Fruit fly (Drosophila melanogaster) whole organism, embryonic: ENCODE data around the gene rk.

Experiments used
- Ada2b ChIP-seq: fragments of 200-800 bp; sonication (Bioruptor generic); IDR thresholded peaks from 2 replicates; pipeline ENCODE4 v1.3.6; 2022; ENCODE audit warnings: missing biosample characterization, missing genetic modification characterization
- Antp ChIP-seq: fragments of 200-800 bp; sonication (Bioruptor generic); optimal IDR thresholded peaks from 3 replicates; lab custom pipeline; 2016; ENCODE audit warnings: missing biosample characterization, missing genetic modification characterization
- Blimp-1 ChIP-seq: fragments of 200-800 bp; sonication (Bioruptor generic); optimal IDR thresholded peaks from 3 replicates; lab custom pipeline; 2018; ENCODE audit warnings: missing biosample characterization, missing genetic modification characterization, mild to moderate bottlenecking, moderate library complexity, missing genetic modification reagents
- CG10147 ChIP-seq: fragments of 200-800 bp; sonication (Bioruptor generic); optimal IDR thresholded peaks from 2 replicates; lab custom pipeline; 2019; ENCODE audit warnings: missing biosample characterization, mild to moderate bottlenecking, missing genetic modification characterization, moderate library complexity
- CG10274 ChIP-seq: fragments of 200-800 bp; sonication (Bioruptor generic); optimal IDR thresholded peaks from 3 replicates; lab custom pipeline; 2017; ENCODE audit warnings: missing biosample characterization, mild to moderate bottlenecking, missing genetic modification characterization
- CG10321 ChIP-seq: fragments of 200-800 bp; sonication (Bioruptor generic); IDR thresholded peaks from 2 replicates; pipeline ENCODE4 v1.3.6; 2022; ENCODE audit warnings: missing biosample characterization, missing genetic modification characterization
- CG10654 ChIP-seq: fragments of 200-800 bp; sonication (Bioruptor generic); optimal IDR thresholded peaks from 2 replicates; lab custom pipeline; 2016; ENCODE audit warnings: missing biosample characterization, missing genetic modification characterization
- CG10979 ChIP-seq: fragments of 200-800 bp; sonication (Bioruptor generic); optimal IDR thresholded peaks from 2 replicates; lab custom pipeline; 2018; ENCODE audit warnings: missing biosample characterization, mild to moderate bottlenecking, missing genetic modification characterization, moderate library complexity
- CG11504 ChIP-seq: fragments of 200-800 bp; sonication (Bioruptor generic); optimal IDR thresholded peaks from 3 replicates; lab custom pipeline; 2019; ENCODE audit warnings: missing biosample characterization, mild to moderate bottlenecking, missing genetic modification characterization, moderate library complexity
- CG14860 ChIP-seq: fragments of 200-800 bp; sonication (Bioruptor generic); IDR thresholded peaks from 3 replicates; pipeline ENCODE4 v1.3.6; 2022; ENCODE audit warnings: missing biosample characterization, missing genetic modification characterization; ENCODE audit not compliant: partially characterized antibody
- CG15011 ChIP-seq: fragments of 200-800 bp; sonication (Bioruptor generic); optimal IDR thresholded peaks from 3 replicates; lab custom pipeline; 2018; ENCODE audit warnings: missing biosample characterization, mild to moderate bottlenecking, missing genetic modification characterization
- CG15514 ChIP-seq: fragments of 200-800 bp; sonication (Bioruptor generic); optimal IDR thresholded peaks from 3 replicates; lab custom pipeline; 2017; ENCODE audit warnings: missing biosample characterization, missing genetic modification characterization, mild to moderate bottlenecking, moderate library complexity, missing genetic modification reagents
- CG16779 ChIP-seq: fragments of 200-800 bp; sonication (Bioruptor generic); IDR thresholded peaks from 2 replicates; pipeline ENCODE4 v1.3.6; 2022; ENCODE audit warnings: missing biosample characterization, missing genetic modification characterization
- CG17328 ChIP-seq: fragments of 200-800 bp; sonication (Bioruptor generic); IDR thresholded peaks from 2 replicates; pipeline ENCODE4 v1.3.6; 2022; ENCODE audit warnings: missing biosample characterization, missing genetic modification characterization
- CG17568 ChIP-seq: fragments of 200-800 bp; sonication (Bioruptor generic); optimal IDR thresholded peaks from 2 replicates; lab custom pipeline; 2018; ENCODE audit warnings: missing biosample characterization, mild to moderate bottlenecking, missing genetic modification characterization, moderate library complexity
- CG18011 ChIP-seq: fragments of 200-800 bp; sonication (Bioruptor generic); optimal IDR thresholded peaks from 2 replicates; lab custom pipeline; 2017; ENCODE audit warnings: missing biosample characterization, missing genetic modification characterization, mild to moderate bottlenecking, moderate library complexity, missing genotype
- CG18262 ChIP-seq: fragments of 200-800 bp; optimal IDR thresholded peaks from 3 replicates; lab custom pipeline; 2019; ENCODE audit warnings: missing biosample characterization, mild to moderate bottlenecking, missing genetic modification characterization, moderate library complexity
- CG2712 ChIP-seq: fragments of 200-800 bp; optimal IDR thresholded peaks from 3 replicates; lab custom pipeline; 2019; ENCODE audit warnings: missing biosample characterization, mild to moderate bottlenecking, missing genetic modification characterization, moderate library complexity
- CG2875 ChIP-seq: fragments of 200-800 bp; sonication (Bioruptor generic); optimal IDR thresholded peaks from 2 replicates; lab custom pipeline; 2017; ENCODE audit warnings: missing biosample characterization, mild to moderate bottlenecking, missing genetic modification characterization, missing genetic modification reagents
- CG33213 ChIP-seq: fragments of 200-800 bp; sonication (Bioruptor generic); optimal IDR thresholded peaks from 3 replicates; lab custom pipeline; 2016; ENCODE audit warnings: missing biosample characterization, missing genetic modification characterization
- CG34224 ChIP-seq: fragments of 200-800 bp; sonication (Bioruptor generic); IDR thresholded peaks from 3 replicates; pipeline ENCODE4 v1.3.6; 2022; ENCODE audit warnings: missing biosample characterization, missing genetic modification characterization; ENCODE audit not compliant: partially characterized antibody
- CG4730 ChIP-seq: fragments of 200-800 bp; sonication (Bioruptor generic); IDR thresholded peaks from 2 replicates; pipeline ENCODE4 v1.3.6; 2022; ENCODE audit warnings: missing biosample characterization, missing genetic modification characterization
- CG6254 ChIP-seq: fragments of 200-800 bp; sonication (Bioruptor generic); optimal IDR thresholded peaks from 3 replicates; lab custom pipeline; 2017; ENCODE audit warnings: mild to moderate bottlenecking, missing biosample characterization, missing genetic modification reagents, missing genetic modification characterization
- CG8089 ChIP-seq: fragments of 200-800 bp; sonication (Bioruptor generic); optimal IDR thresholded peaks from 3 replicates; lab custom pipeline; 2016; ENCODE audit warnings: missing biosample characterization, missing genetic modification characterization
- CG8359 ChIP-seq: fragments of 200-800 bp; sonication (Bioruptor generic); optimal IDR thresholded peaks from 2 replicates; lab custom pipeline; 2017; ENCODE audit warnings: missing biosample characterization, mild to moderate bottlenecking, missing genetic modification characterization, borderline replicate concordance
- D ChIP-seq, 2 experiments: fragments of 200-800 bp in 1 of 2; fragments of >200 bp in 1 of 2; sonication (Bioruptor generic) in 1 of 2; optimal IDR thresholded peaks; 2 replicates in 1 of 2; 3 replicates in 1 of 2; lab custom pipeline; 2017; ENCODE audit warnings: mild to moderate bottlenecking in 1 of 2, missing biosample characterization in 1 of 2, missing genetic modification characterization in 1 of 2, missing genetic modification reagents in 1 of 2
- Drgx ChIP-seq: fragments of 200-800 bp; sonication (Bioruptor generic); IDR thresholded peaks from 2 replicates; pipeline ENCODE4 v1.3.6; 2022; ENCODE audit warnings: missing biosample characterization, missing genetic modification characterization
- H2.0 ChIP-seq: fragments of 200-800 bp; sonication (Bioruptor generic); IDR thresholded peaks from 2 replicates; pipeline ENCODE4 v1.3.6; 2022; ENCODE audit warnings: missing biosample characterization, missing genetic modification characterization
- HHEX ChIP-seq: fragments of 200-800 bp; sonication (Bioruptor generic); optimal IDR thresholded peaks from 3 replicates; lab custom pipeline; 2017; ENCODE audit warnings: missing biosample characterization, mild to moderate bottlenecking, missing genetic modification characterization, missing genetic modification reagents
- HmgZ ChIP-seq: fragments of 200-800 bp; sonication (Bioruptor generic); optimal IDR thresholded peaks from 2 replicates; lab custom pipeline; 2018; ENCODE audit warnings: missing biosample characterization, mild to moderate bottlenecking, missing genetic modification characterization
- Jarid2 ChIP-seq: fragments of 200-800 bp; sonication (Bioruptor generic); optimal IDR thresholded peaks from 3 replicates; lab custom pipeline; 2017; ENCODE audit warnings: mild to moderate bottlenecking, missing biosample characterization, missing genetic modification reagents, missing genetic modification characterization
- Nf-YA ChIP-seq: fragments of 200-800 bp; sonication (Bioruptor generic); IDR thresholded peaks from 2 replicates; pipeline ENCODE4 v1.3.6; 2022; ENCODE audit warnings: missing biosample characterization, missing genetic modification characterization
- Sox100B ChIP-seq: fragments of 200-800 bp; sonication (Bioruptor generic); optimal IDR thresholded peaks from 3 replicates; lab custom pipeline; 2018; ENCODE audit warnings: missing biosample characterization, mild to moderate bottlenecking, missing genetic modification characterization
- Sox102F ChIP-seq: fragments of 200-800 bp; sonication (Bioruptor generic); optimal IDR thresholded peaks from 2 replicates; lab custom pipeline; 2018; ENCODE audit warnings: missing biosample characterization, mild to moderate bottlenecking, missing genetic modification characterization, moderate library complexity
- br ChIP-seq: fragments of >200 bp; optimal IDR thresholded peaks from 2 replicates; lab custom pipeline; 2017
- ci ChIP-seq: fragments of 200-800 bp; sonication (Bioruptor generic); IDR thresholded peaks from 3 replicates; pipeline ENCODE4 v1.3.6; 2022; ENCODE audit warnings: missing biosample characterization, missing genetic modification characterization
- danr ChIP-seq: fragments of 200-800 bp; sonication (Bioruptor generic); IDR thresholded peaks from 2 replicates; pipeline ENCODE4 v1.3.6; 2022; ENCODE audit warnings: missing biosample characterization, missing genetic modification characterization
- ems ChIP-seq: fragments of 200-800 bp; sonication (Bioruptor generic); optimal IDR thresholded peaks from 3 replicates; lab custom pipeline; 2016; ENCODE audit warnings: missing biosample characterization, missing genetic modification characterization
- eyg ChIP-seq: fragments of 200-800 bp; sonication (Bioruptor generic); optimal IDR thresholded peaks from 3 replicates; lab custom pipeline; 2016; ENCODE audit warnings: missing biosample characterization, missing genetic modification characterization
- gem ChIP-seq: fragments of 200-800 bp; sonication (Bioruptor generic); optimal IDR thresholded peaks from 2 replicates; lab custom pipeline; 2019; ENCODE audit warnings: missing biosample characterization, mild to moderate bottlenecking, missing genetic modification characterization, moderate library complexity
- ham ChIP-seq: fragments of 200-800 bp; sonication (Bioruptor generic); IDR thresholded peaks from 2 replicates; pipeline ENCODE4 v1.3.6; 2022; ENCODE audit warnings: missing biosample characterization, missing genetic modification characterization
- ind ChIP-seq: fragments of 200-800 bp; sonication (Bioruptor generic); optimal IDR thresholded peaks from 3 replicates; lab custom pipeline; 2016; ENCODE audit warnings: missing biosample characterization, missing genetic modification characterization
- jumu ChIP-seq: fragments of 200-800 bp; sonication (Bioruptor generic); optimal IDR thresholded peaks from 3 replicates; lab custom pipeline; 2016; ENCODE audit warnings: missing biosample characterization, missing genetic modification characterization
- kah ChIP-seq: fragments of 200-800 bp; sonication (Bioruptor generic); optimal IDR thresholded peaks from 2 replicates; lab custom pipeline; 2018; ENCODE audit warnings: missing biosample characterization, mild to moderate bottlenecking, missing genetic modification characterization
- kni ChIP-seq: fragments of 200-800 bp; sonication (Bioruptor generic); optimal IDR thresholded peaks from 3 replicates; lab custom pipeline; 2017; ENCODE audit warnings: mild to moderate bottlenecking, missing biosample characterization, missing genetic modification reagents, missing genetic modification characterization
- lilli ChIP-seq: fragments of 200-800 bp; sonication (Bioruptor generic); optimal IDR thresholded peaks from 3 replicates; lab custom pipeline; 2016; ENCODE audit warnings: missing biosample characterization, missing genetic modification characterization
- run ChIP-seq: fragments of 200-800 bp; sonication (Bioruptor generic); optimal IDR thresholded peaks from 3 replicates; lab custom pipeline; 2018; ENCODE audit warnings: missing biosample characterization, mild to moderate bottlenecking, missing genetic modification characterization
- sd ChIP-seq: fragments of 200-800 bp; sonication (Bioruptor generic); optimal IDR thresholded peaks from 3 replicates; lab custom pipeline; 2018; ENCODE audit warnings: missing biosample characterization, mild to moderate bottlenecking, missing genetic modification characterization, moderate library complexity
- twi ChIP-seq: fragments of 200-800 bp; optimal IDR thresholded peaks from 2 replicates; lab custom pipeline; 2019; ENCODE audit warnings: missing biosample characterization, mild to moderate bottlenecking, missing genetic modification characterization, moderate library complexity

rk gene

dm6 chr2L:14011591-14012303 lies 10.7 kb upstream of the rk start (continued):
- TF ChIP-seq CG10654 (GFP tag; lab: Kevin White, UChicago) (no peak), ci (peak; percentile 65; the same call in 2 of the 3 replicates), CG8089 (GFP tag; lab: Kevin White, UChicago) (no peak), twi (tag; lab: Kevin White, UChicago) (no peak), Sox100B (GFP tag; lab: Kevin White, UChicago) (peak; percentile 34), CG33213 (GFP tag; lab: Kevin White, UChicago) (peak; percentile 4), CG8359 (GFP tag; lab: Kevin White, UChicago) (no peak), CG10147 (GFP tag; lab: Kevin White, UChicago) (peak; percentile 8), CG11504 (peak; percentile 56), jumu (GFP tag; lab: Kevin White, UChicago) (no peak), HHEX (no peak), CG34224 (GFP tag; lab: Robert Waterston, UW) (no peak; the same call in 2 of the 3 replicates), ham (GFP tag; lab: Robert Waterston, UW) (no peak), Sox102F (GFP tag; lab: Kevin White, UChicago) (peak; percentile 17), gem (tag; lab: Kevin White, UChicago) (peak; percentile 60), CG14860 (GFP tag; lab: Robert Waterston, UW) (no peak), CG17328 (GFP tag; lab: Robert Waterston, UW) (no peak), CG17568 (GFP tag; lab: Kevin White, UChicago) (no peak), sd (tag; lab: Kevin White, UChicago) (no peak), danr (GFP tag; lab: Robert Waterston, UW) (no peak), run (tag; lab: Kevin White, UChicago) (no peak), CG16779 (GFP tag; lab: Robert Waterston, UW) (no peak), CG2712 (peak; percentile 61), CG15011 (GFP tag; lab: Kevin White, UChicago) (peak; percentile 21), lilli (GFP tag; lab: Kevin White, UChicago) (peak; percentile 51), Ada2b (GFP tag; lab: Robert Waterston, UW) (peak; percentile 58), Blimp-1 (peak; percentile 41), CG18262 (tag; lab: Kevin White, UChicago) (no peak), CG18011 (GFP tag; lab: Kevin White, UChicago) (no peak), HmgZ (peak; percentile 26), kah (no peak), Jarid2 (GFP tag; lab: Kevin White, UChicago) (no peak), ems (no peak), D (optimal IDR thresholded peaks at IDR 0.05; lab: Kevin White, UChicago) (no peak), D (GFP tag; optimal IDR thresholded peaks at IDR 0.05; lab: Kevin White, UChicago) (no peak), CG4730 (GFP tag; lab: Robert Waterston, UW) (no peak), Antp (no peak), CG10979 (tag; lab: Kevin White, UChicago) (no peak), ind (GFP tag; lab: Kevin White, UChicago) (peak; percentile 13), Drgx (GFP tag; lab: Robert Waterston, UW) (no peak; the same call in 1 of the 2 replicates), br (no peak), H2.0 (GFP tag; lab: Robert Waterston, UW) (peak; percentile 53; the same call in 1 of the 2 replicates), kni (GFP tag; lab: Kevin White, UChicago) (no peak), CG10321 (GFP tag; lab: Robert Waterston, UW) (no peak), CG2875 (GFP tag; lab: Kevin White, UChicago) (no peak), CG15514 (GFP tag; lab: Kevin White, UChicago) (no peak), CG10274 (GFP tag; lab: Kevin White, UChicago) (no peak), CG6254 (GFP tag; lab: Kevin White, UChicago) (no peak), eyg (GFP tag; lab: Kevin White, UChicago) (no peak), Nf-YA (GFP tag; lab: Robert Waterston, UW) (no peak)
